Fruit fly (Drosophila melanogaster) whole organism, embryonic: ENCODE results near the gene siz.

Experiments
- ATbp ChIP-seq: fragments of 200-800 bp; sonication (Bioruptor generic); optimal IDR thresholded peaks from 2 replicates; lab custom pipeline; 2017; ENCODE audit warnings: missing biosample characterization, mild to moderate bottlenecking, missing genetic modification characterization, missing genetic modification reagents
- Adf1 ChIP-seq: fragments of 200-800 bp; sonication (Bioruptor generic); IDR thresholded peaks from 2 replicates; pipeline ENCODE4 v1.3.6; 2022; ENCODE audit warnings: missing biosample characterization, missing genetic modification characterization
- CG10979 ChIP-seq: fragments of 200-800 bp; sonication (Bioruptor generic); optimal IDR thresholded peaks from 2 replicates; lab custom pipeline; 2018; ENCODE audit warnings: missing biosample characterization, mild to moderate bottlenecking, missing genetic modification characterization, moderate library complexity
- CG11085 ChIP-seq: fragments of 200-800 bp; sonication (Bioruptor generic); IDR thresholded peaks from 2 replicates; pipeline ENCODE4 v1.3.6; 2022; ENCODE audit warnings: missing biosample characterization, missing genetic modification characterization
- CG11093 ChIP-seq: fragments of 200-800 bp; sonication (Bioruptor generic); IDR thresholded peaks from 3 replicates; pipeline ENCODE4 v1.3.6; 2022; ENCODE audit warnings: missing biosample characterization, missing genetic modification characterization
- CG12942 ChIP-seq: fragments of 200-800 bp; sonication (Bioruptor generic); optimal IDR thresholded peaks from 3 replicates; lab custom pipeline; 2016; ENCODE audit warnings: missing biosample characterization, missing genetic modification characterization
- CG13775 ChIP-seq: fragments of 200-800 bp; sonication (Bioruptor generic); optimal IDR thresholded peaks from 3 replicates; lab custom pipeline; 2017; ENCODE audit warnings: missing biosample characterization, mild to moderate bottlenecking, missing genetic modification characterization
- CG14860 ChIP-seq: fragments of 200-800 bp; sonication (Bioruptor generic); IDR thresholded peaks from 3 replicates; pipeline ENCODE4 v1.3.6; 2022; ENCODE audit warnings: missing biosample characterization, missing genetic modification characterization; ENCODE audit not compliant: partially characterized antibody
- CG15269 ChIP-seq: fragments of 200-800 bp; sonication (Bioruptor generic); optimal IDR thresholded peaks from 2 replicates; lab custom pipeline; 2018; ENCODE audit warnings: missing biosample characterization, mild to moderate bottlenecking, missing genetic modification characterization, moderate library complexity
- CG1602 ChIP-seq: fragments of 200-800 bp; sonication (Bioruptor generic); optimal IDR thresholded peaks from 3 replicates; lab custom pipeline; 2016; ENCODE audit warnings: missing biosample characterization, missing genetic modification characterization
- CG17612 ChIP-seq: fragments of 200-800 bp; sonication (Bioruptor generic); IDR thresholded peaks from 2 replicates; pipeline ENCODE4 v1.3.6; 2022; ENCODE audit warnings: missing biosample characterization, missing genetic modification characterization
- CG4617 ChIP-seq: fragments of 200-800 bp; sonication (Bioruptor generic); optimal IDR thresholded peaks from 3 replicates; lab custom pipeline; 2016; ENCODE audit warnings: missing biosample characterization, missing genetic modification characterization, borderline replicate concordance
- CG4820 ChIP-seq: fragments of 200-800 bp; sonication (Bioruptor generic); optimal IDR thresholded peaks from 3 replicates; lab custom pipeline; 2016; ENCODE audit warnings: missing biosample characterization, missing genetic modification characterization
- CG7271 ChIP-seq: fragments of 200-800 bp; sonication (Bioruptor generic); optimal IDR thresholded peaks from 2 replicates; lab custom pipeline; 2018; ENCODE audit warnings: missing biosample characterization, mild to moderate bottlenecking, missing genetic modification characterization, moderate library complexity
- CG7556 ChIP-seq: fragments of 200-800 bp; sonication (Bioruptor generic); optimal IDR thresholded peaks from 2 replicates; lab custom pipeline; 2017; ENCODE audit warnings: missing biosample characterization, mild to moderate bottlenecking, missing genetic modification characterization
- CG8290 ChIP-seq, 3 experiments: fragments of 200-800 bp; sonication (Bioruptor generic); optimal IDR thresholded peaks; 2 replicates each; lab custom pipeline; 2016 to 2019; ENCODE audit warnings: missing biosample characterization in 3 of 3, missing genetic modification characterization in 3 of 3, mild to moderate bottlenecking in 2 of 3, moderate library complexity in 1 of 3
- CG9727 ChIP-seq: fragments of 200-800 bp; sonication (Bioruptor generic); optimal IDR thresholded peaks from 3 replicates; lab custom pipeline; 2017; ENCODE audit warnings: missing biosample characterization, mild to moderate bottlenecking, missing genetic modification characterization
- GATAe ChIP-seq: fragments of 200-800 bp; sonication (Bioruptor generic); conservative IDR thresholded peaks from 2 replicates; pipeline ENCODE4 v1.3.6; 2022; ENCODE audit warnings: missing biosample characterization, missing genetic modification characterization
- H2.0 ChIP-seq: fragments of 200-800 bp; sonication (Bioruptor generic); IDR thresholded peaks from 2 replicates; pipeline ENCODE4 v1.3.6; 2022; ENCODE audit warnings: missing biosample characterization, missing genetic modification characterization
- Mad ChIP-seq: fragments of 200-800 bp; sonication (Bioruptor generic); optimal IDR thresholded peaks from 2 replicates; lab custom pipeline; 2016; ENCODE audit warnings: missing biosample characterization, missing genetic modification characterization
- NC2β ChIP-seq: fragments of 200-800 bp; sonication (Bioruptor generic); optimal IDR thresholded peaks from 2 replicates; lab custom pipeline; 2016; ENCODE audit warnings: missing biosample characterization, missing genetic modification characterization
- NFAT ChIP-seq: fragments of 200-800 bp; sonication (Bioruptor generic); IDR thresholded peaks from 2 replicates; pipeline ENCODE4 v1.3.6; 2022; ENCODE audit warnings: missing biosample characterization, missing genetic modification characterization
- Opbp ChIP-seq: fragments of 200-800 bp; sonication (Bioruptor generic); IDR thresholded peaks from 3 replicates; pipeline ENCODE4 v1.3.6; 2022; ENCODE audit warnings: missing biosample characterization, missing genetic modification characterization; ENCODE audit not compliant: partially characterized antibody
- abd-A ChIP-seq: fragments of 200-800 bp; sonication (Bioruptor generic); optimal IDR thresholded peaks from 3 replicates; lab custom pipeline; 2019; ENCODE audit warnings: missing biosample characterization, mild to moderate bottlenecking, missing genetic modification characterization, moderate library complexity
- al ChIP-seq: fragments of 200-800 bp; sonication (Bioruptor generic); IDR thresholded peaks from 2 replicates; pipeline ENCODE4 v1.3.6; 2022; ENCODE audit warnings: missing biosample characterization, missing genetic modification characterization
- ato ChIP-seq: fragments of 200-800 bp; sonication (Bioruptor generic); IDR thresholded peaks from 2 replicates; pipeline ENCODE4 v1.3.6; 2022; ENCODE audit warnings: missing biosample characterization, missing genetic modification characterization; ENCODE audit not compliant: partially characterized antibody
- bowl ChIP-seq: fragments of 200-800 bp; sonication (Bioruptor generic); IDR thresholded peaks from 2 replicates; pipeline ENCODE4 v1.3.6; 2022; ENCODE audit warnings: missing biosample characterization, missing genetic modification characterization
- bsh ChIP-seq, 2 experiments: fragments of 200-800 bp; sonication (Bioruptor generic); optimal IDR thresholded peaks; 2 replicates each; lab custom pipeline; 2017 to 2018; ENCODE audit warnings: mild to moderate bottlenecking in 2 of 2, missing biosample characterization in 2 of 2, missing genetic modification characterization in 2 of 2, moderate library complexity in 1 of 2
- crc ChIP-seq: fragments of 200-800 bp; sonication (Bioruptor generic); optimal IDR thresholded peaks from 2 replicates; lab custom pipeline; 2016; ENCODE audit warnings: missing biosample characterization, missing genetic modification characterization
- dimm ChIP-seq: fragments of 200-800 bp; sonication (Bioruptor generic); IDR thresholded peaks from 2 replicates; pipeline ENCODE4 v1.3.6; 2022; ENCODE audit warnings: missing biosample characterization, missing genetic modification characterization
- fd96Cb ChIP-seq: fragments of 200-800 bp; sonication (Bioruptor generic); optimal IDR thresholded peaks from 2 replicates; lab custom pipeline; 2018; ENCODE audit warnings: missing biosample characterization, mild to moderate bottlenecking, missing genetic modification characterization, moderate library complexity
- hb ChIP-seq: fragments of 200-800 bp; sonication (Bioruptor generic); IDR thresholded peaks from 3 replicates; pipeline ENCODE4 v1.3.6; 2022; ENCODE audit warnings: missing biosample characterization, missing genetic modification characterization; ENCODE audit not compliant: partially characterized antibody
- hbn ChIP-seq: fragments of 200-800 bp; sonication (Bioruptor generic); IDR thresholded peaks from 2 replicates; pipeline ENCODE4 v1.3.6; 2022; ENCODE audit warnings: missing biosample characterization, missing genetic modification characterization; ENCODE audit not compliant: partially characterized antibody
- ken ChIP-seq: fragments of 200-800 bp; sonication (Bioruptor generic); IDR thresholded peaks from 3 replicates; pipeline ENCODE4 v1.3.6; 2022; ENCODE audit warnings: missing biosample characterization, missing genetic modification characterization
- lab ChIP-seq: fragments of 200-800 bp; sonication (Bioruptor generic); optimal IDR thresholded peaks from 3 replicates; lab custom pipeline; 2017; ENCODE audit warnings: missing biosample characterization, missing genetic modification characterization, mild to moderate bottlenecking, moderate library complexity, missing genetic modification reagents
- lola ChIP-seq, 3 experiments: fragments of >200 bp in 2 of 3; fragments of 200-800 bp in 1 of 3; sonication (Bioruptor generic) in 1 of 3; optimal IDR thresholded peaks; 2 replicates each; lab custom pipeline; 2017 to 2019; ENCODE audit warnings: missing biosample characterization in 3 of 3, missing genetic modification characterization in 3 of 3, mild to moderate bottlenecking in 1 of 3, moderate library complexity in 1 of 3
- oc ChIP-seq: fragments of 200-800 bp; sonication (Bioruptor generic); optimal IDR thresholded peaks from 2 replicates; lab custom pipeline; 2018; ENCODE audit warnings: missing biosample characterization, mild to moderate bottlenecking, missing genetic modification characterization, moderate library complexity
- onecut ChIP-seq: fragments of 200-800 bp; sonication (Bioruptor generic); IDR thresholded peaks from 2 replicates; pipeline ENCODE4 v1.3.6; 2022; ENCODE audit warnings: missing biosample characterization, missing genetic modification characterization
- org-1 ChIP-seq: fragments of 200-800 bp; sonication (Bioruptor generic); optimal IDR thresholded peaks from 2 replicates; lab custom pipeline; 2017; ENCODE audit warnings: missing biosample characterization, missing genetic modification characterization
- p53 ChIP-seq: fragments of 200-800 bp; sonication (Bioruptor generic); optimal IDR thresholded peaks from 2 replicates; lab custom pipeline; 2016; ENCODE audit warnings: missing biosample characterization, missing genetic modification characterization
- pros ChIP-seq: fragments of 200-800 bp; sonication (Bioruptor generic); optimal IDR thresholded peaks from 3 replicates; lab custom pipeline; 2019; ENCODE audit warnings: missing biosample characterization, mild to moderate bottlenecking, missing genetic modification characterization, moderate library complexity
- psq ChIP-seq: fragments of 200-800 bp; sonication (Bioruptor generic); optimal IDR thresholded peaks from 2 replicates; lab custom pipeline; 2017; ENCODE audit warnings: missing biosample characterization, missing genetic modification characterization
- pum ChIP-seq: fragments of 200-800 bp; sonication (Bioruptor generic); optimal IDR thresholded peaks from 2 replicates; lab custom pipeline; 2016; ENCODE audit warnings: missing biosample characterization, missing genetic modification characterization
- tap ChIP-seq: fragments of 200-800 bp; optimal IDR thresholded peaks from 3 replicates; lab custom pipeline; 2019; ENCODE audit warnings: missing biosample characterization, mild to moderate bottlenecking, missing genetic modification characterization, moderate library complexity
- tll ChIP-seq, 2 experiments: fragments of 200-800 bp in 1 of 2; fragments of >200 bp in 1 of 2; sonication (Bioruptor generic) in 1 of 2; optimal IDR thresholded peaks; 2 replicates each; lab custom pipeline; 2017 to 2019; ENCODE audit warnings: missing biosample characterization in 2 of 2, missing genetic modification characterization in 2 of 2, mild to moderate bottlenecking in 1 of 2, moderate library complexity in 1 of 2
- tna ChIP-seq: fragments of 200-800 bp; sonication (Bioruptor generic); IDR thresholded peaks from 2 replicates; pipeline ENCODE4 v1.3.6; 2022; ENCODE audit warnings: missing biosample characterization, missing genetic modification characterization; ENCODE audit not compliant: partially characterized antibody
- unc-4 ChIP-seq: fragments of 200-800 bp; sonication (Bioruptor generic); IDR thresholded peaks from 2 replicates; pipeline ENCODE4 v1.3.6; 2022; ENCODE audit warnings: missing biosample characterization, missing genetic modification characterization; ENCODE audit not compliant: partially characterized antibody
- wdn ChIP-seq: fragments of 200-800 bp; sonication (Bioruptor generic); IDR thresholded peaks from 2 replicates; pipeline ENCODE4 v1.3.6; 2022; ENCODE audit warnings: missing biosample characterization, missing genetic modification characterization
- zf30C ChIP-seq: fragments of 200-800 bp; sonication (Bioruptor generic); optimal IDR thresholded peaks from 3 replicates; lab custom pipeline; 2018; ENCODE audit warnings: missing biosample characterization, mild to moderate bottlenecking, missing genetic modification characterization

Gene siz

DNA sequence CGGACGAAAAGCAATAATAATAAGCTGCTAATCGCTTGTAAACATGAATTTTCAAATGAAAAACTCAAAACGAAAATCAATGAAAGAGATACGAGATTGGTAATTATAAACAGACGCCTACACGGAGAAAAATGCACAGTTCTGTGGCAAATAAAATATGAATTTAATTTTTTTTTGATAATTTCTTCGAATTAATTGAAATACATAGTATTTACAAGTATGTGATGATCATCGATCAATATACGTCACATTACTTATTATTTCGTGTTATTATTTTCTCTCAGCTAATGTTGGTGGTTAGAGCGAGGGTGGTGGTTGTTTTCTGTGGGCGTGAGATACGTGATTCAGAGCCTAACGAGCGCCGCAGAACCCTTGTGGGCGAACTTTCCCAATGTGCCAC lies 19.4 kb downstream of the siz start (continued):
- TF ChIP-seq Opbp (no peak), pros (GFP tag; lab: Kevin White, UChicago) (peak; percentile 20), CG9727 (GFP tag; lab: Kevin White, UChicago) (peak; percentile 76), al (peak; percentile 52), CG11085 (GFP tag; lab: Robert Waterston, UW) (no peak), CG4617 (GFP tag; lab: Kevin White, UChicago) (peak; percentile 0), hbn (GFP tag; lab: Robert Waterston, UW) (no peak), org-1 (GFP tag; lab: Kevin White, UChicago) (peak; percentile 79), oc (tag; lab: Kevin White, UChicago) (peak; percentile 83), NC2β (GFP tag; lab: Kevin White, UChicago) (peak; percentile 57), CG14860 (GFP tag; lab: Robert Waterston, UW) (no peak), wdn (GFP tag; lab: Robert Waterston, UW) (no peak), p53 (no peak), fd96Cb (tag; lab: Kevin White, UChicago) (peak; percentile 69), zf30C (GFP tag; lab: Kevin White, UChicago) (peak; percentile 51), psq (peak; percentile 20), CG12942 (GFP tag; lab: Kevin White, UChicago) (peak; percentile 43), crc (peak; percentile 46), CG11093 (GFP tag; lab: Robert Waterston, UW) (peak; percentile 38; the same call in 1 of the 3 replicates), CG8290 (GFP tag; optimal IDR thresholded peaks at IDR 0.05; lab: Kevin White, UChicago) (peak; percentile 21), CG8290 (tag; optimal IDR thresholded peaks at IDR 0.05; lab: Kevin White, UChicago) (peak in 1 of 2 experiments; percentile 27), CG7271 (tag; lab: Kevin White, UChicago) (no peak), H2.0 (GFP tag; lab: Robert Waterston, UW) (peak; percentile 67), GATAe (GFP tag; lab: Robert Waterston, UW) (no peak), bowl (GFP tag; lab: Robert Waterston, UW) (no peak), CG15269 (tag; lab: Kevin White, UChicago) (peak; percentile 73), bsh (GFP tag; optimal IDR thresholded peaks at IDR 0.05; lab: Kevin White, UChicago) (peak in 1 of 2 experiments; percentile 85), CG4820 (GFP tag; lab: Kevin White, UChicago) (peak; percentile 61), CG10979 (tag; lab: Kevin White, UChicago) (peak; percentile 81), tna (GFP tag; lab: Robert Waterston, UW) (no peak), onecut (peak; percentile 64), lab (GFP tag; lab: Kevin White, UChicago) (peak; percentile 86), Mad (GFP tag; lab: Kevin White, UChicago) (peak; percentile 44), Adf1 (no peak), ken (GFP tag; lab: Robert Waterston, UW) (no peak; the same call in 2 of the 3 replicates), NFAT (GFP tag; lab: Robert Waterston, UW) (peak; percentile 36; the same call in 1 of the 2 replicates), CG7556 (GFP tag; lab: Kevin White, UChicago) (peak; percentile 85), CG17612 (GFP tag; lab: Robert Waterston, UW) (no peak), tll (GFP tag; optimal IDR thresholded peaks at IDR 0.05; lab: Kevin White, UChicago) (no peak), pum (peak; percentile 43), hb (GFP tag; lab: Robert Waterston, UW) (no peak), CG13775 (GFP tag; lab: Kevin White, UChicago) (peak; percentile 49), lola (GFP tag; optimal IDR thresholded peaks at IDR 0.05; lab: Kevin White, UChicago) (peak in 1 of 3 experiments; percentile 56), unc-4 (GFP tag; lab: Robert Waterston, UW) (no peak), ATbp (peak; percentile 79), tap (tag; lab: Kevin White, UChicago) (peak; percentile 70), dimm (GFP tag; lab: Robert Waterston, UW) (peak; percentile 50; the same call in 1 of the 2 replicates), abd-A (tag; lab: Kevin White, UChicago) (peak; percentile 82), CG1602 (GFP tag; lab: Kevin White, UChicago) (peak; percentile 61), ato (no peak)
